Worm (Caenorhabditis elegans) whole organism, L4 larva: ENCODE results near the gene F52H2.5.

Source experiments
- dpl-1 ChIP-seq: fragments of 150-350 bp; optimal IDR thresholded peaks from 2 replicates; lab custom pipeline; 2014; ENCODE audit warnings: missing biosample characterization, missing genetic modification reagents, missing genetic modification characterization
- nhr-102 ChIP-seq: sonication (generic microtip); optimal IDR thresholded peaks from 2 replicates; lab custom pipeline; 2016; ENCODE audit warnings: mild to moderate bottlenecking, missing genetic modification characterization, moderate library complexity, missing compliant biosample characterization
- nhr-237 ChIP-seq: sonication (generic microtip); optimal IDR thresholded peaks from 2 replicates; lab custom pipeline; 2017; ENCODE audit warnings: missing biosample characterization, missing genetic modification characterization
- nhr-76 ChIP-seq: fragments of 150-350 bp; optimal IDR thresholded peaks from 2 replicates; lab custom pipeline; 2014; ENCODE audit warnings: missing biosample characterization, missing genetic modification characterization
- snpc-4 ChIP-seq: fragments of 150-350 bp; optimal IDR thresholded peaks from 2 replicates; lab custom pipeline; 2014; ENCODE audit warnings: missing biosample characterization, missing genetic modification characterization
- unc-39 ChIP-seq: sonication (generic microtip); optimal IDR thresholded peaks from 2 replicates; lab custom pipeline; 2017; ENCODE audit warnings: missing biosample characterization, missing genetic modification characterization
- unc-62 ChIP-seq, 3 experiments: fragments of 150-350 bp in 1 of 3; sonication (generic microtip); optimal IDR thresholded peaks in 2 of 3; peaks in 1 of 3; 1 replicate in 1 of 3; 2 replicates in 2 of 3; lab custom pipeline; 2014 to 2017; ENCODE audit warnings: missing biosample characterization in 3 of 3, missing genetic modification characterization in 3 of 3, missing genetic modification reagents in 3 of 3, missing genotype in 1 of 3
- vab-7 ChIP-seq: fragments of 200-800 bp; sonication (Bioruptor generic); IDR thresholded peaks from 2 replicates; pipeline ENCODE4 v1.3.6; 2022; ENCODE audit warnings: missing genetic modification reagents, missing genetic modification characterization, missing compliant biosample characterization
- ztf-11 ChIP-seq: fragments of 150-350 bp; optimal IDR thresholded peaks from 2 replicates; lab custom pipeline; 2014; ENCODE audit warnings: missing biosample characterization, missing genetic modification characterization

DNA sequence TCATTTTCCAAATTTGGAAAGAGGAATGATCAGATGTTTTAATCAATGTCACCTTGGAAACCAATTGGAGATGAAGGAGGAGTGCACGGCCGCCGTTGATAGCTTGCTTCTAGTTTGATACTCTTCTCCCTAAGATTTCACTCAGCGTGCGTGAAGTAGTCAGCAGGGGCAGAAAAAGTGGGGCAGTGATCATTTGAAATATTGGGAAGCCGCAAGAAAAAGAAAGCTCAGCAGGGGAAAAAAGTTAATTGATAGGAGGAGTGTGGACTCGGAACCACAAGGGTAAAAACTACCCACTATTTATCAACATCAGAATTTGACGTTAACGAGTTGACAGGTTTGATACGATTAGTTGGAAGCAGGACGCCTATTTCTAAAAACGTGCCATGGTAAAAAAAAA is 51.4 kb downstream of the F52H2.5 start, which contains the start of gene K02E10.7:
- TF ChIP-seq unc-62 (GFP tag; optimal IDR thresholded peaks at IDR 0.05 in 1 of 2; lab: Kevin White, UChicago) (no peak), unc-62 (tag; optimal IDR thresholded peaks at IDR 0.05; lab: Kevin White, UChicago) (no peak), nhr-102 (no peak), ztf-11 (tag; lab: Kevin White, UChicago) (no peak), nhr-237 (tag; lab: Kevin White, UChicago) (no peak), dpl-1 (no peak), nhr-76 (tag; lab: Kevin White, UChicago) (no peak), unc-39 (tag; lab: Kevin White, UChicago) (no peak), vab-7 (GFP tag; lab: Robert Waterston, UW) (no peak), snpc-4 (no peak)
